Worm (Caenorhabditis elegans) whole organism, young adult: Measurements from ENCODE around the gene txt-9.

Experiments
- B0035.1 ChIP-seq: sonication (generic microtip); optimal IDR thresholded peaks from 2 replicates; lab custom pipeline; 2016; ENCODE audit warnings: missing genetic modification characterization, mild to moderate bottlenecking, missing compliant biosample characterization, missing genotype, missing genetic modification reagents
- F37B4.10 ChIP-seq: fragments of 200-800 bp; sonication (Bioruptor generic); IDR thresholded peaks from 2 replicates; pipeline ENCODE4 v1.3.6; 2022; ENCODE audit warnings: missing genetic modification characterization, missing compliant biosample characterization
- F39B2.1 ChIP-seq: fragments of 200-800 bp; sonication (Bioruptor generic); IDR thresholded peaks from 2 replicates; pipeline ENCODE4 v1.3.6; 2022; ENCODE audit warnings: missing genetic modification reagents, missing genetic modification characterization, missing compliant biosample characterization
- F52B5.7 ChIP-seq: sonication (generic microtip); optimal IDR thresholded peaks from 2 replicates; lab custom pipeline; 2016; ENCODE audit warnings: mild to moderate bottlenecking, missing genetic modification characterization, missing compliant biosample characterization
- F57C9.4 ChIP-seq: sonication (generic microtip); optimal IDR thresholded peaks from 2 replicates; lab custom pipeline; 2017; ENCODE audit warnings: mild to moderate bottlenecking, missing genetic modification characterization, missing compliant biosample characterization
- T07F8.4 ChIP-seq: sonication (generic microtip); optimal IDR thresholded peaks from 2 replicates; lab custom pipeline; 2016; ENCODE audit warnings: mild to moderate bottlenecking, missing genetic modification characterization, moderate library complexity, missing compliant biosample characterization
- Y95B8A.8 ChIP-seq: fragments of 200-800 bp; sonication (Bioruptor generic); IDR thresholded peaks from 2 replicates; pipeline ENCODE4 v1.3.6; 2022; ENCODE audit warnings: missing genetic modification reagents, missing genetic modification characterization, missing compliant biosample characterization
- akir-1 ChIP-seq: fragments of 200-800 bp; sonication (Bioruptor generic); optimal IDR thresholded peaks from 2 replicates; lab custom pipeline; 2018; ENCODE audit warnings: mild to moderate bottlenecking, missing genetic modification characterization, moderate library complexity, missing compliant biosample characterization
- aptf-3 ChIP-seq: fragments of 200-800 bp; sonication (Bioruptor generic); IDR thresholded peaks from 2 replicates; pipeline ENCODE4 v1.3.6; 2022; ENCODE audit warnings: missing genetic modification characterization, missing compliant biosample characterization
- athp-1 ChIP-seq: sonication (generic microtip); optimal IDR thresholded peaks from 2 replicates; lab custom pipeline; 2017; ENCODE audit warnings: mild to moderate bottlenecking, missing genetic modification characterization, missing compliant biosample characterization
- ccch-3 ChIP-seq: fragments of 200-800 bp; sonication (Bioruptor generic); optimal IDR thresholded peaks from 2 replicates; lab custom pipeline; 2018; ENCODE audit warnings: mild to moderate bottlenecking, missing genetic modification characterization, missing compliant biosample characterization
- ceh-79 ChIP-seq: sonication (generic microtip); optimal IDR thresholded peaks from 2 replicates; lab custom pipeline; 2017; ENCODE audit warnings: mild to moderate bottlenecking, missing genetic modification characterization, missing compliant biosample characterization
- ceh-91 ChIP-seq: fragments of 200-800 bp; sonication (Bioruptor generic); IDR thresholded peaks from 2 replicates; pipeline ENCODE4 v1.3.6; 2022; ENCODE audit warnings: missing genetic modification reagents, missing genetic modification characterization, missing compliant biosample characterization
- die-1 ChIP-seq: sonication (generic microtip); optimal IDR thresholded peaks from 2 replicates; lab custom pipeline; 2016; ENCODE audit warnings: missing genotype, mild to moderate bottlenecking, missing genetic modification characterization, missing compliant biosample characterization
- egl-18 ChIP-seq: fragments of 200-800 bp; sonication (Bioruptor generic); IDR thresholded peaks from 2 replicates; pipeline ENCODE4 v1.3.6; 2022; ENCODE audit warnings: missing genetic modification reagents, missing genetic modification characterization, missing compliant biosample characterization
- fkh-3 ChIP-seq: sonication (generic microtip); optimal IDR thresholded peaks from 2 replicates; lab custom pipeline; 2016; ENCODE audit warnings: mild to moderate bottlenecking, missing genetic modification characterization, missing compliant biosample characterization
- hmg-1.2 ChIP-seq: fragments of 200-800 bp; sonication (Bioruptor generic); IDR thresholded peaks from 2 replicates; pipeline ENCODE4 v1.3.6; 2022; ENCODE audit warnings: missing genetic modification reagents, missing genetic modification characterization, missing compliant biosample characterization
- hrde-1 ChIP-seq: sonication (generic microtip); optimal IDR thresholded peaks from 2 replicates; lab custom pipeline; 2016; ENCODE audit warnings: missing genetic modification characterization, mild to moderate bottlenecking, missing compliant biosample characterization, moderate library complexity, missing genotype, missing genetic modification reagents, borderline replicate concordance
- lin-26 ChIP-seq: fragments of 200-800 bp; sonication (Bioruptor generic); IDR thresholded peaks from 2 replicates; pipeline ENCODE4 v1.3.6; 2022; ENCODE audit warnings: missing genetic modification reagents, missing genetic modification characterization, missing compliant biosample characterization
- lir-1 ChIP-seq: fragments of 200-800 bp; sonication (Bioruptor generic); conservative IDR thresholded peaks from 2 replicates; pipeline ENCODE4 v1.3.6; 2022; ENCODE audit warnings: missing genetic modification reagents, missing genetic modification characterization, missing compliant biosample characterization
- madf-10 ChIP-seq: sonication (generic microtip); optimal IDR thresholded peaks from 2 replicates; lab custom pipeline; 2016; ENCODE audit warnings: mild to moderate bottlenecking, missing genetic modification characterization, missing compliant biosample characterization
- mel-28 ChIP-seq: sonication (generic microtip); optimal IDR thresholded peaks from 2 replicates; lab custom pipeline; 2016; ENCODE audit warnings: borderline replicate concordance, mild to moderate bottlenecking, missing genetic modification characterization, missing compliant biosample characterization
- mes-4 ChIP-seq: sonication (generic microtip); optimal IDR thresholded peaks from 2 replicates; lab custom pipeline; 2016; ENCODE audit warnings: missing genotype, missing genetic modification characterization, missing compliant biosample characterization
- nfya-1 ChIP-seq: sonication (generic microtip); optimal IDR thresholded peaks from 2 replicates; lab custom pipeline; 2017; ENCODE audit warnings: antibody characterized with exemption, missing compliant biosample characterization, missing genetic modification characterization, borderline replicate concordance; ENCODE audit not compliant: insufficient read depth
- snpc-1.3 ChIP-seq: sonication (generic microtip); optimal IDR thresholded peaks from 2 replicates; lab custom pipeline; 2017; ENCODE audit warnings: missing genetic modification characterization, mild to moderate bottlenecking, missing compliant biosample characterization, antibody characterized with exemption, moderate library complexity, missing genotype, missing genetic modification reagents; ENCODE audit not compliant: insufficient read depth
- snpc-3.4 ChIP-seq: sonication (generic microtip); optimal IDR thresholded peaks from 2 replicates; lab custom pipeline; 2017; ENCODE audit warnings: missing genetic modification characterization, mild to moderate bottlenecking, missing compliant biosample characterization, antibody characterized with exemption, moderate library complexity, missing genotype, missing genetic modification reagents
- tbx-9 ChIP-seq: sonication (generic microtip); optimal IDR thresholded peaks from 2 replicates; lab custom pipeline; 2016; ENCODE audit warnings: borderline replicate concordance, missing genetic modification characterization, inconsistent platforms, missing compliant biosample characterization
- unc-130 ChIP-seq: sonication (generic microtip); optimal IDR thresholded peaks from 2 replicates; lab custom pipeline; 2016; ENCODE audit warnings: missing genetic modification reagents, missing genetic modification characterization, missing compliant biosample characterization
- xnd-1 ChIP-seq: sonication (generic microtip); optimal IDR thresholded peaks from 2 replicates; lab custom pipeline; 2016; ENCODE audit warnings: missing genotype, missing genetic modification reagents, missing genetic modification characterization, missing compliant biosample characterization
- zfh-2 ChIP-seq: fragments of 200-800 bp; sonication (Bioruptor generic); conservative IDR thresholded peaks from 2 replicates; pipeline ENCODE4 v1.3.6; 2022; ENCODE audit warnings: missing genetic modification reagents, missing genetic modification characterization, missing compliant biosample characterization

txt-9 gene

ce11 chrII:5066967-5067366 is 18.6 kb upstream of the txt-9 start:
- TF ChIP-seq mel-28 (tag; lab: Kevin White, UChicago) (no peak), F52B5.7 (tag; lab: Kevin White, UChicago) (no peak), fkh-3 (tag; lab: Kevin White, UChicago) (no peak), athp-1 (tag; lab: Kevin White, UChicago) (no peak), hrde-1 (tag; lab: Kevin White, UChicago) (no peak), snpc-1.3 (tag; lab: Kevin White, UChicago) (no peak), snpc-3.4 (tag; lab: Kevin White, UChicago) (no peak), madf-10 (no peak), ceh-91 (GFP tag; lab: Robert Waterston, UW) (no peak), aptf-3 (GFP tag; lab: Robert Waterston, UW) (no peak), lir-1 (GFP tag; lab: Robert Waterston, UW) (no peak), mes-4 (tag; lab: Kevin White, UChicago) (no peak)

- TF ChIP-seq akir-1 (GFP tag; lab: Kevin White, UChicago) (no peak), Y95B8A.8 (GFP tag; lab: Robert Waterston, UW) (no peak), tbx-9 (no peak), F37B4.10 (GFP tag; lab: Robert Waterston, UW) (no peak), B0035.1 (tag; lab: Kevin White, UChicago) (no peak)
Measured at ce11 chrII:5067927-5068326, 17.7 kb upstream of the txt-9 start, which contains the start of gene C27A2.8. Gene C27A2.8 (minus strand): TSS chrII:5068043.

ce11 chrII:5069525-5069924 is 16.1 kb upstream of the txt-9 start, which contains the start of gene idpb-2:
Gene idpb-2 (minus strand): TSS chrII:5069625.
- no peak for TF ChIP-seq F39B2.1 (GFP tag; lab: Robert Waterston, UW)
- TF ChIP-seq hrde-1 (tag; lab: Kevin White, UChicago) = no peak
- TF ChIP-seq egl-18 (GFP tag; lab: Robert Waterston, UW) = no peak

- TF ChIP-seq snpc-1.3 (tag; lab: Kevin White, UChicago) (no peak), lin-26 (GFP tag; lab: Robert Waterston, UW) (no peak), die-1 (tag; lab: Kevin White, UChicago) (no peak), T07F8.4 (tag; lab: Kevin White, UChicago) (no peak), F57C9.4 (tag; lab: Kevin White, UChicago) (no peak), zfh-2 (no peak), hmg-1.2 (GFP tag; lab: Robert Waterston, UW) (no peak), madf-10 (no peak), aptf-3 (GFP tag; lab: Robert Waterston, UW) (no peak), ceh-79 (tag; lab: Kevin White, UChicago) (no peak), ccch-3 (GFP tag; lab: Kevin White, UChicago) (no peak), unc-130 (no peak), xnd-1 (no peak), nfya-1 (tag; lab: Kevin White, UChicago) (no peak)
Measured at ce11 chrII:5071265-5071664, 14.3 kb upstream of the txt-9 start, which contains the start of gene C27A2.7. Gene C27A2.7 (minus strand): TSS chrII:5071365.
